Fruit fly (Drosophila melanogaster): ENCODE data around the gene CG1265.

The CG1265 gene

DNA sequence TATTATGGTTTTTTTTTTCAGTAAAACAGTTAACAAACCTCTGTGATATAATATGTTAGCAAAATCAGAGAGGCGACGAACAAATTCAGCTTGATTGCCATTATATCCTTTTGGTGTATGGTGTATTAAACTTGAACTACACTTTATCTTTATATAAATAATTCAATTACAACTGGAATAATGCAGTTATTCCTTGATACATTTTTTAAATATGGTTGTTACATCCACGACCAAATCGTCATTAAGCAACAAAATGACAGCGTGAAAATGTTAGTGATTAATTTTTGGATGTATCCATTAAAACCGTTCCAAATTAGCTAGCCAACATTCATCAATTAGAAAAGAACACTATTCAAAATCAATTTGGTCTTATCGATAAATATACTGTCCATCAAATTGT is 12.8 kb downstream of the CG1265 start, which contains the start of gene CG33764:
Gene CG33764, minus strand, starts transcription at position 101 of the 400 bp plus-strand sequence.
- TF ChIP-seq CG12236 (GFP tag; optimal IDR thresholded peaks at IDR 0.05) (no peak), CG16863 (GFP tag; optimal IDR thresholded peaks at IDR 0.05) (no peak), CG6254 (GFP tag; optimal IDR thresholded peaks at IDR 0.05) (no peak), CG12219 (GFP tag; optimal IDR thresholded peaks at IDR 0.05) (no peak), nerfin-1 (tag; optimal IDR thresholded peaks at IDR 0.05) (no peak), CG15073 (GFP tag; optimal IDR thresholded peaks at IDR 0.05) (no peak), mam (GFP tag; optimal IDR thresholded peaks at IDR 0.05) (no peak), CG3995 (GFP tag; optimal IDR thresholded peaks at IDR 0.05) (no peak), B-H1 (GFP tag; IDR thresholded peaks at IDR 0.05) (no peak), CG31388 (GFP tag; optimal IDR thresholded peaks at IDR 0.05) (no peak), gsb-n (tag; optimal IDR thresholded peaks at IDR 0.05) (no peak), her (GFP tag; optimal IDR thresholded peaks at IDR 0.05) (no peak), CG15514 (GFP tag; optimal IDR thresholded peaks at IDR 0.05) (no peak)

DNA sequence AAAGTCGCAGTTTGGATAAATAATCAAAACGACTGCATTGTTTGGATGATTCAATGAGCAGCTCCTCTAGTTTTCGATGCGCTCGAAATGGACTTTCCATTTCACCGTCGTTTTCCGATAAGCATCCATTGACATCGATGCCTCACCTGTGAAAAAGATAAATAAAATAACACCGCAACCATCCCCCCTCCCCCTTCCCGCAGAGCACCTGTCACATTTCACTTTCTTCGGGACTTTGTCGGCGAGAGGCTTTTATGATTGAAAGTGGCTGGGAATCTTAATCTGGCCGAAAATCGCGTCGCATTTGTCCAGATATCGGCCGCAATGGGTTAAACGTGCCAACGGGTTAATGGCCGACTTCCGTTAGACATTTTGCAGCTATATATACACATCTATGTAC is 14.6 kb downstream of the CG1265 start:
- TF ChIP-seq kni (GFP tag; optimal IDR thresholded peaks at IDR 0.05) (peak; percentile 31), nmo (GFP tag; optimal IDR thresholded peaks at IDR 0.05) (no peak), CG34376 (GFP tag; optimal IDR thresholded peaks at IDR 0.05) (no peak), CG16863 (GFP tag; optimal IDR thresholded peaks at IDR 0.05) (no peak), grn (GFP tag; optimal IDR thresholded peaks at IDR 0.05) (peak; percentile 22), tin (GFP tag; optimal IDR thresholded peaks at IDR 0.05) (no peak), gsb-n (tag; optimal IDR thresholded peaks at IDR 0.05) (no peak), Nf-YB (GFP tag; optimal IDR thresholded peaks at IDR 0.05) (no peak), esg (GFP tag; conservative IDR thresholded peaks at IDR 0.05) (no peak), klu (GFP tag; IDR thresholded peaks at IDR 0.05) (no peak), oc (tag; optimal IDR thresholded peaks at IDR 0.05) (peak; percentile 69), Blimp-1 (GFP tag; optimal IDR thresholded peaks at IDR 0.05) (peak; percentile 98), wek (GFP tag; optimal IDR thresholded peaks at IDR 0.05) (no peak), ERR (GFP tag; optimal IDR thresholded peaks at IDR 0.05) (no peak), Mad (GFP tag; optimal IDR thresholded peaks at IDR 0.05) (no peak), maf-S (GFP tag; optimal IDR thresholded peaks at IDR 0.05) (no peak), CG10274 (GFP tag; optimal IDR thresholded peaks at IDR 0.05) (no peak)

DNA sequence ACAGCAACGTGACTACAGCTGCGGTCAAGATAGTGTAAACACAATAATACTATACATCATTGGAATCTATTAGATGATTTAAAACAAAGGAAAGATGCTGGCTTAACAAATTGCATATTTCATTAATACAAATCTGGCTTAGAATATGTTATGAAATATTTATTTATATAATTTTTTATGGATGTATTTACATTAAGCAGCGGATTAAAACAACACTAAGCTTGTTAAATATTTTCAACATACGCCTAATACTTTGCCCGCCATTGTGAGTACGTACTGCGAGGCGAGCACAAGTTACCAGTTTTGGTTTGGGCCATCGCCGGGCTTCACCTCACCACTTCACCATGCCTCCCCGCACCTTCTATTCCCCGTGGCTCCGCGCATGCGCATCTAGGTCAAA is 15.3 kb downstream of the CG1265 start:
- peak; percentile 65 for TF ChIP-seq Hmr (GFP tag; optimal IDR thresholded peaks at IDR 0.05)
- TF ChIP-seq CG17385 (GFP tag; optimal IDR thresholded peaks at IDR 0.05), result peak; percentile 75
- peak; percentile 52 for TF ChIP-seq Spps (tag; optimal IDR thresholded peaks at IDR 0.05)
- TF ChIP-seq Poxn (GFP tag; IDR thresholded peaks at IDR 0.05), result no peak
- TF ChIP-seq rib (GFP tag; IDR thresholded peaks at IDR 0.05), result no peak
- peak; percentile 72 for TF ChIP-seq fd96Cb (tag; optimal IDR thresholded peaks at IDR 0.05)
- TF ChIP-seq crp (GFP tag; optimal IDR thresholded peaks at IDR 0.05), result no peak
- peak; percentile 49 for TF ChIP-seq CG1602 (GFP tag; optimal IDR thresholded peaks at IDR 0.05)
- peak; percentile 59 for TF ChIP-seq trem (tag; optimal IDR thresholded peaks at IDR 0.05)
- no peak for TF ChIP-seq pros (GFP tag; optimal IDR thresholded peaks at IDR 0.05)
- TF ChIP-seq Hr3 (GFP tag; optimal IDR thresholded peaks at IDR 0.05), result peak; percentile 66
- 0 out of 2 replicates have a peak, but pooled peaks have one; percentile 35 for TF ChIP-seq sim (GFP tag; IDR thresholded peaks at IDR 0.05)
- TF ChIP-seq unc-4 (GFP tag; IDR thresholded peaks at IDR 0.05; ENCODE audit: partially characterized antibody), result no peak
- no peak for TF ChIP-seq CG34376 (GFP tag; optimal IDR thresholded peaks at IDR 0.05)
- peak; percentile 85 for TF ChIP-seq CG11696 (GFP tag; IDR thresholded peaks at IDR 0.05)
- peak; percentile 48 for TF ChIP-seq CG4424 (GFP tag; optimal IDR thresholded peaks at IDR 0.05)
- TF ChIP-seq CG9817 (tag; optimal IDR thresholded peaks at IDR 0.05), result peak; percentile 45
- peak; percentile 79 for TF ChIP-seq tgo (GFP tag; IDR thresholded peaks at IDR 0.05)
- peak; percentile 75 for TF ChIP-seq lbe (GFP tag; optimal IDR thresholded peaks at IDR 0.05)
- no peak for TF ChIP-seq CG7963 (GFP tag; IDR thresholded peaks at IDR 0.05; ENCODE audit: partially characterized antibody)
- TF ChIP-seq Fer3 (tag; optimal IDR thresholded peaks at IDR 0.05), result peak; percentile 70
- no peak for TF ChIP-seq Atf-2 (GFP tag; optimal IDR thresholded peaks at IDR 0.05)
